Fruit fly (Drosophila melanogaster): Measurements from ENCODE around the gene Uqcc1.

DNA sequence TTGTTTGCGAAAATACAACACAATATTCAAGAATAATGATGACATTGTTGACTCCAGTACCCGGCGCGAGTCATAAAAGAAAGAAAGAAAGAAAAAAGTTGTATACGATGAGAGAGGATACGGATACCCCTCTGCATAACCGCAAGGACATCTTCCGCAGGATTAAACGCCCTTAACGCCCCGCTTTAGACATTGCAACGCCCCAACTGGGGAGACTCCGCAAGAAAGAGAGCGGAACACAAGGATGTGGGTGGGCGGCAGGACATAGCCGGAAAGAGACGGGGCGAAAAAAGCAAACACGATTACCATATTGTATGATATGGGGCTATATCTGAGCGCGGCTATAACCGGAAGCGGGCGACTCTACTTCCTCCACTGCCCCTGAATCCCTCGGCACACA is 46.7 kb downstream of the Uqcc1 start:
- TF ChIP-seq CG15269 (tag; optimal IDR thresholded peaks at IDR 0.05) (no peak), Hr39 (optimal IDR thresholded peaks at IDR 0.05) (no peak), gro (GFP tag; optimal IDR thresholded peaks at IDR 0.05) (no peak), CG13424 (tag; optimal IDR thresholded peaks at IDR 0.05) (no peak), Blimp-1 (GFP tag; optimal IDR thresholded peaks at IDR 0.05) (no peak), MESR4 (GFP tag; optimal IDR thresholded peaks at IDR 0.05) (no peak), yki (optimal IDR thresholded peaks at IDR 0.05) (no peak), zfh1 (GFP tag; IDR thresholded peaks at IDR 0.05) (no peak), CG8944 (GFP tag; optimal IDR thresholded peaks at IDR 0.05) (no peak), HLH3B (GFP tag; IDR thresholded peaks at IDR 0.05) (no peak), CG6813 (GFP tag; optimal IDR thresholded peaks at IDR 0.05) (no peak), lab (GFP tag; optimal IDR thresholded peaks at IDR 0.05) (no peak), lola (GFP tag; optimal IDR thresholded peaks at IDR 0.05) (no peak)
